Worm (Caenorhabditis elegans): Measurements from ENCODE around the gene Y70C5C.1.

Y70C5C.1 gene

DNA sequence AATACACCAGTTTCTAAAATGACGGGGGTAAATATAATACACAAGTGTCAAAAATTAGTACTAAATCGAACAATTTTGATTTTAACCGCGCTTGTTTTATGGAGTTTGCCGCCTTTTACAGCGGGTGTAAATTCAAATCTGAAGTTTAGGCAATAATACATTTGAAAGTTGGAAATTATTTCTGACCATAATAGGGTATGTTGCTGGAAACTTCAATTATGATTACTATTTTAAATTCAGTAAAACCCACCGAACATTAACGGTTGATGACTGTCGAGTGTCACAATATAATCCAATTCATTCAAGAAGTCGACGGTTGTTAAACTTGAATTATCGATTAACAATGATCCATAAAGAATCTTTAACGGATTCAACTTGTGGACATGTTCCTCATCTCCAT lies 13.8 kb downstream of the Y70C5C.1 start:
- TF ChIP-seq T22C8.4 (GFP tag; IDR thresholded peaks at IDR 0.05) = no peak
- no peak for TF ChIP-seq cog-1 (tag; optimal IDR thresholded peaks at IDR 0.05)
- no peak for TF ChIP-seq ref-1 (GFP tag; conservative IDR thresholded peaks at IDR 0.05)
- no peak for TF ChIP-seq flt-1 (GFP tag; IDR thresholded peaks at IDR 0.05)
- no peak for TF ChIP-seq tab-1 (GFP tag; IDR thresholded peaks at IDR 0.05)
- TF ChIP-seq med-1 (GFP tag; optimal IDR thresholded peaks at IDR 0.05; ENCODE audit: insufficient read depth) = no peak
- no peak for TF ChIP-seq ztf-23 (GFP tag; IDR thresholded peaks at IDR 0.05)
- no peak for TF ChIP-seq klf-2 (GFP tag; conservative IDR thresholded peaks at IDR 0.05)
- no peak for TF ChIP-seq ztf-29 (GFP tag; IDR thresholded peaks at IDR 0.05)

DNA sequence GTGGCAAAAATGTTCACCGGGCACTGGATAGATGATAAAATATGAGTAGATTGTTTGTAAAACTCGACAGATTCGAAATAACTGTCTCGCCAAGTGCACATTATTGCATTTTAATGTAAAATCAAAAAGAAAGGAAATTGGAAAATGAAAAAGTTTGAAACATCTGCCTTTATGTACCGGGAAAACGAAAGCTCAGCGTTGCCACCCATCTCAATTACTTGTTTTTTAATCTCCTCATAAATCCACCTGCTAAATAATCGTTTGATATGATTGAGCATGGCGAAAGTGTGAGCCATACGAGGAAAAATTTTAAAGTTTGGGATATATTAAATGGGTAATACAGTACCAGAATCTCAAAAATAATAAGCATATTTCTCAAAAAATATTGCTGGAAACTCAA lies 16.6 kb downstream of the Y70C5C.1 start, which contains the start of gene srh-137:
TSS of gene srh-137 (minus strand) at position 101 of the 400 bp plus-strand sequence.
- TF ChIP-seq cog-1 (tag; optimal IDR thresholded peaks at IDR 0.05) (no peak), T22C8.4 (GFP tag; IDR thresholded peaks at IDR 0.05) (no peak)

- TF ChIP-seq ztf-23 (GFP tag; IDR thresholded peaks at IDR 0.05) = no peak
- TF ChIP-seq klf-2 (GFP tag; conservative IDR thresholded peaks at IDR 0.05) = no peak
- TF ChIP-seq T22C8.4 (GFP tag; IDR thresholded peaks at IDR 0.05) = no peak
- no peak for TF ChIP-seq flt-1 (GFP tag; IDR thresholded peaks at IDR 0.05)
- TF ChIP-seq ref-1 (GFP tag; conservative IDR thresholded peaks at IDR 0.05) = no peak
Measured at ce11 chrV:16723744-16724143, 23.7 kb downstream of the Y70C5C.1 start, which contains the start of gene nhr-112. nhr-112 (minus strand) TSS chrV:16723844.

DNA sequence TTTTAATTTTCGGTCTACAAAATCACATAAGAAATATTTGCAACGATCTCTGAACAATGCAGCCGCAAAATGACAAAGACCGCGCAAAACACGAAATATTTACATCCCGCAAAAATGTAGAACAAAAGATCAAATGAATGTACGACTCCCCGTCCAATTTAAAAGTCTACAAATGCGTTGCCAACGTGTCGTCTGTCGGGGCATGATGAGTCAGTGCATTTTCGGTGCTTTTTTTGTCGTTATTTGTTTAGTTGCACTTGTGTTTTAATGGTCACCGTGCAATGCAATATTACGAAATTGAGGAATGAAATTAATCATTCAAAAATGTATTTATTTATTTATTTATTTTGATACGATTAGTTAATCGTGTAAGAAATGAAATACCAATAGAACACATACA lies 24.6 kb downstream of the Y70C5C.1 start:
- TF ChIP-seq med-1 (GFP tag; optimal IDR thresholded peaks at IDR 0.05; ENCODE audit: insufficient read depth) = no peak
- no peak for TF ChIP-seq klf-2 (GFP tag; conservative IDR thresholded peaks at IDR 0.05)
- no peak for TF ChIP-seq flt-1 (GFP tag; IDR thresholded peaks at IDR 0.05)
- TF ChIP-seq T22C8.4 (GFP tag; IDR thresholded peaks at IDR 0.05) = no peak
- no peak for TF ChIP-seq ref-1 (GFP tag; conservative IDR thresholded peaks at IDR 0.05)
- no peak for TF ChIP-seq ztf-29 (GFP tag; IDR thresholded peaks at IDR 0.05)
- no peak for TF ChIP-seq tab-1 (GFP tag; IDR thresholded peaks at IDR 0.05)
- no peak for TF ChIP-seq cog-1 (tag; optimal IDR thresholded peaks at IDR 0.05)
- TF ChIP-seq ztf-23 (GFP tag; IDR thresholded peaks at IDR 0.05) = no peak

DNA sequence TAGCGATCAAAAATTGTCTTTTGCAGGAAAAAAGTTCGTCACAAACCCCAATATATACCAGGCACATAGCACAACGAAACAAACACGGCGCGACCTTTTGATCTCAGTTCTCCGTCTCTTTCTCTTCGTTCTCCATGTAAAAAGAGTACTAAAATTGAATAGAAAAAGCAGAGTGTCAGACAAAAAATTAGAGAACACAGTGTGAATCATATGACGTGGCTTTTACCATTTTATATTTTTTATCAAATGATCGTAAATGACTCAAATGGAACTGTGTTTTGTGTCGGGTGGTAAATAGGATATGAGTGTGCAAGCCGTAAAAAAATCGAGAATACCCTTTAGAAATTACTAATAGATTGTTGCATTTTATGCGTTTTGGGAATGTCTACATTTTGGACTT lies 25.9 kb downstream of the Y70C5C.1 start:
- TF ChIP-seq med-1 (GFP tag; optimal IDR thresholded peaks at IDR 0.05; ENCODE audit: insufficient read depth) (no peak), cog-1 (tag; optimal IDR thresholded peaks at IDR 0.05) (no peak), tab-1 (GFP tag; IDR thresholded peaks at IDR 0.05) (no peak)

DNA sequence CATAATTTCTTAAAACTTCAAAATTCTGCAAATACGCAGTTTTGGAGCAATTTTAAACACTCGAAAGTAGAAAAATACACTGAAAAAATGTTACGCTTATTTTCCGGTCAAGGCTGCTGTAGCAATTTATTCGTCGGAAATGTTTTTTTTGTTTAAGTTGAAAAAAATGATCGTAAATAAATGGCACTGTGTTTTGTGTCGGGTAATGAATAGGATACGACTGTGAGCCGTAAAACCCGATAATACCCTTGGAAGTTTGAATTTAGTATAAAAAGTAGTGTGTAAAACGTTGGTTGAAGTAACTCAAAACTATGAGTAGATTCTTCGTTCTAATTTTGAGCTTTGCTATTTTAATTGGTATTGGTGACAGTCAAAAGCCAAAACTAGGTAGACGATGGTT lies 26.9 kb downstream of the Y70C5C.1 start, which contains the start of gene T25E12.14:
TSS of gene T25E12.14 (plus strand) at position 301 of the 400 bp plus-strand sequence.
- TF ChIP-seq cog-1 (tag; optimal IDR thresholded peaks at IDR 0.05) = no peak
- no peak for TF ChIP-seq flt-1 (GFP tag; IDR thresholded peaks at IDR 0.05)

ce11 chrV:16728431-16728830 lies 28.4 kb downstream of the Y70C5C.1 start, which contains the start of gene fbxa-127:
fbxa-127 (plus strand) TSS chrV:16728731.
- TF ChIP-seq ztf-23 (GFP tag; IDR thresholded peaks at IDR 0.05) (no peak), cog-1 (tag; optimal IDR thresholded peaks at IDR 0.05) (no peak), med-1 (GFP tag; optimal IDR thresholded peaks at IDR 0.05; ENCODE audit: insufficient read depth) (no peak)

DNA sequence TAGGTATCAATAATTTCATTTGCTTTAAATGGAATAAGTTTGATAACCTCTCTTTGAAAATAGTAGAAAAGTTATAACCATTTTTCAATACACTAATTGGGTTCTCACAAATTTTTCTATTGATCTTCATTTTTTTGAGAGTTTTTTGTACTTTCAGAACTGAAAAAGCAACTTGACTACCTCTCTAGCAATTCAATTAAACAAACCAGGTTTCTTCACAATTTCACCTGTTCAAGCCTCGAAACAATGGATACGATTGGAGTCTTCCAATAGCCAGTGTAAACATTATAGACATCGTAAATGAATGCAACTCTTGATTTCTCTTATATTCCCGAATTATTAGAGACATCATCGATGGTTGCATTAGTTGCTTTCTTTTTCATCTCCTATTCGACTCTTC lies 30.0 kb downstream of the Y70C5C.1 start, which contains the start of gene srz-99:
TSS of gene srz-99 (plus strand) at position 301 of the 400 bp plus-strand sequence.
- TF ChIP-seq ref-1 (GFP tag; conservative IDR thresholded peaks at IDR 0.05) (no peak), ztf-29 (GFP tag; IDR thresholded peaks at IDR 0.05) (no peak), flt-1 (GFP tag; IDR thresholded peaks at IDR 0.05) (no peak), ztf-23 (GFP tag; IDR thresholded peaks at IDR 0.05) (no peak)

- TF ChIP-seq tab-1 (GFP tag; IDR thresholded peaks at IDR 0.05) (no peak), ztf-29 (GFP tag; IDR thresholded peaks at IDR 0.05) (no peak)
Measured at ce11 chrV:16731600-16731999, 31.6 kb downstream of the Y70C5C.1 start, which contains the start of gene srz-100. srz-100 (plus strand) TSS chrV:16731900.

DNA sequence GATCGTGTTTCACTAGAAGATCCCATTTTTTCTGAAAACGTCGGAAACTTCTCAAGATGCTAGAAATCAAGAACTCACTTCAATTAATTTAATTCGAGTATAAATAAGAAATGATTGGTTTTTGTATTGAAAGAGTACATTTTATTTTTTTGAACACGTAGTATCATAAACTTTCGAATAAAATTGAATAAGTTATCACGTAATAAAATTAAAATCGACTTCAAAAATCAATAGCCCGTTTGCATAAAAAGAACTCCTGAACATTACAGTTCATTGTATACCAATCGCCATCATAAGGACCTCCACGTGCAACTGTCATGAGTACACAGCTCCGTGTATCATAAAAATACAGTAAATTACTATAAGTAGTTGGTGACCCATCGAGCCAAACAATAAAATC lies 33.7 kb downstream of the Y70C5C.1 start, which contains the start of gene T25E12.16:
TSS of gene T25E12.16 (minus strand) at position 101 of the 400 bp plus-strand sequence.
- no peak for TF ChIP-seq klf-2 (GFP tag; conservative IDR thresholded peaks at IDR 0.05)

ce11 chrV:16735518-16735917 lies 35.5 kb downstream of the Y70C5C.1 start, which contains the start of the genes clec-38 and clec-34:
clec-38 (minus strand) TSS chrV:16735618.
clec-34 (plus strand) TSS chrV:16735765.
- TF ChIP-seq cog-1 (tag; optimal IDR thresholded peaks at IDR 0.05) (no peak), ztf-29 (GFP tag; IDR thresholded peaks at IDR 0.05) (no peak), ztf-23 (GFP tag; IDR thresholded peaks at IDR 0.05) (no peak), klf-2 (GFP tag; conservative IDR thresholded peaks at IDR 0.05) (no peak)

ce11 chrV:16739100-16739499 lies 39.1 kb downstream of the Y70C5C.1 start, which contains the start of the genes clec-29 and clec-39:
clec-29 (minus strand) TSS chrV:16739200.
clec-39 (plus strand) TSS chrV:16739268.
- TF ChIP-seq med-1 (GFP tag; optimal IDR thresholded peaks at IDR 0.05; ENCODE audit: insufficient read depth) (no peak), flt-1 (GFP tag; IDR thresholded peaks at IDR 0.05) (no peak), ztf-23 (GFP tag; IDR thresholded peaks at IDR 0.05) (no peak), T22C8.4 (GFP tag; IDR thresholded peaks at IDR 0.05) (no peak), klf-2 (GFP tag; conservative IDR thresholded peaks at IDR 0.05) (no peak), cog-1 (tag; optimal IDR thresholded peaks at IDR 0.05) (no peak), tab-1 (GFP tag; IDR thresholded peaks at IDR 0.05) (no peak), ztf-29 (GFP tag; IDR thresholded peaks at IDR 0.05) (no peak), ref-1 (GFP tag; conservative IDR thresholded peaks at IDR 0.05) (no peak)

All from whole organism, midembryonic.